Fruit fly (Drosophila melanogaster) whole organism, embryonic: ENCODE results near the gene Pat1.

Source experiments
- Ada2b ChIP-seq: fragments of 200-800 bp; sonication (Bioruptor generic); IDR thresholded peaks from 2 replicates; pipeline ENCODE4 v1.3.6; 2022; ENCODE audit warnings: missing biosample characterization, missing genetic modification characterization
- BtbVII ChIP-seq: fragments of 200-800 bp; sonication (Bioruptor generic); optimal IDR thresholded peaks from 3 replicates; lab custom pipeline; 2017; ENCODE audit warnings: missing biosample characterization, mild to moderate bottlenecking, missing genetic modification characterization
- CG10267 ChIP-seq: fragments of 200-800 bp; sonication (Bioruptor generic); optimal IDR thresholded peaks from 2 replicates; lab custom pipeline; 2018; ENCODE audit warnings: missing biosample characterization, mild to moderate bottlenecking, missing genetic modification characterization, moderate library complexity
- CG10274 ChIP-seq: fragments of 200-800 bp; sonication (Bioruptor generic); optimal IDR thresholded peaks from 3 replicates; lab custom pipeline; 2017; ENCODE audit warnings: missing biosample characterization, mild to moderate bottlenecking, missing genetic modification characterization
- CG10431 ChIP-seq: fragments of 200-800 bp; sonication (Bioruptor generic); optimal IDR thresholded peaks from 3 replicates; lab custom pipeline; 2018; ENCODE audit warnings: missing biosample characterization, mild to moderate bottlenecking, missing genetic modification characterization
- CG11085 ChIP-seq: fragments of 200-800 bp; sonication (Bioruptor generic); IDR thresholded peaks from 2 replicates; pipeline ENCODE4 v1.3.6; 2022; ENCODE audit warnings: missing biosample characterization, missing genetic modification characterization
- CG1233 ChIP-seq: fragments of 200-800 bp; sonication (Bioruptor generic); optimal IDR thresholded peaks from 4 replicates; lab custom pipeline; 2018; ENCODE audit warnings: missing biosample characterization, mild to moderate bottlenecking, missing genetic modification characterization
- CG13624 ChIP-seq: fragments of 200-800 bp; sonication (Bioruptor generic); optimal IDR thresholded peaks from 2 replicates; lab custom pipeline; 2016; ENCODE audit warnings: missing biosample characterization, missing genetic modification characterization
- CG14441 ChIP-seq: fragments of 200-800 bp; sonication (Bioruptor generic); IDR thresholded peaks from 2 replicates; pipeline ENCODE4 v1.3.6; 2022; ENCODE audit warnings: missing biosample characterization, missing genetic modification characterization
- CG1603 ChIP-seq: fragments of 200-800 bp; sonication (Bioruptor generic); optimal IDR thresholded peaks from 2 replicates; lab custom pipeline; 2019; ENCODE audit warnings: missing biosample characterization, mild to moderate bottlenecking, missing genetic modification characterization, moderate library complexity
- CG1647 ChIP-seq: fragments of 200-800 bp; sonication (Bioruptor generic); optimal IDR thresholded peaks from 3 replicates; lab custom pipeline; 2016; ENCODE audit warnings: missing biosample characterization, missing genetic modification characterization
- CG16815 ChIP-seq: fragments of 200-800 bp; sonication (Bioruptor generic); optimal IDR thresholded peaks from 3 replicates; lab custom pipeline; 2017; ENCODE audit warnings: missing biosample characterization, mild to moderate bottlenecking, missing genetic modification characterization
- CG18599 ChIP-seq: fragments of 200-800 bp; sonication (Bioruptor generic); optimal IDR thresholded peaks from 3 replicates; lab custom pipeline; 2017; ENCODE audit warnings: missing biosample characterization, missing genetic modification characterization, mild to moderate bottlenecking, moderate library complexity, missing genetic modification reagents
- CG34376 ChIP-seq: fragments of 200-800 bp; sonication (Bioruptor generic); optimal IDR thresholded peaks from 2 replicates; lab custom pipeline; 2018; ENCODE audit warnings: missing biosample characterization, mild to moderate bottlenecking, missing genetic modification characterization
- CG4328 ChIP-seq: fragments of 200-800 bp; sonication (Bioruptor generic); optimal IDR thresholded peaks from 3 replicates; lab custom pipeline; 2017; ENCODE audit warnings: missing biosample characterization, missing genetic modification reagents, missing genetic modification characterization
- CG5180 ChIP-seq: fragments of 200-800 bp; sonication (Bioruptor generic); optimal IDR thresholded peaks from 3 replicates; lab custom pipeline; 2017; ENCODE audit warnings: missing biosample characterization, missing genetic modification characterization, mild to moderate bottlenecking, moderate library complexity, missing genetic modification reagents
- CG6683 ChIP-seq: fragments of 200-800 bp; sonication (Bioruptor generic); optimal IDR thresholded peaks from 2 replicates; lab custom pipeline; 2017; ENCODE audit warnings: missing biosample characterization, mild to moderate bottlenecking, missing genetic modification characterization, missing genetic modification reagents
- CG6813 ChIP-seq: fragments of 200-800 bp; sonication (Bioruptor generic); optimal IDR thresholded peaks from 2 replicates; lab custom pipeline; 2017; ENCODE audit warnings: missing biosample characterization, missing genetic modification characterization, mild to moderate bottlenecking, moderate library complexity, missing genetic modification reagents
- CG8281 ChIP-seq: fragments of 200-800 bp; sonication (Bioruptor generic); optimal IDR thresholded peaks from 2 replicates; lab custom pipeline; 2018; ENCODE audit warnings: missing biosample characterization, mild to moderate bottlenecking, missing genetic modification characterization, moderate library complexity
- CoRest ChIP-seq: fragments of 200-800 bp; sonication (Bioruptor generic); optimal IDR thresholded peaks from 3 replicates; lab custom pipeline; 2018; ENCODE audit warnings: missing biosample characterization, mild to moderate bottlenecking, missing genetic modification characterization, moderate library complexity
- CrebB ChIP-seq: fragments of 200-800 bp; sonication (Bioruptor generic); optimal IDR thresholded peaks from 3 replicates; lab custom pipeline; 2018; ENCODE audit warnings: missing biosample characterization, mild to moderate bottlenecking, missing genetic modification characterization
- D ChIP-seq, 2 experiments: fragments of 200-800 bp in 1 of 2; fragments of >200 bp in 1 of 2; sonication (Bioruptor generic) in 1 of 2; optimal IDR thresholded peaks; 2 replicates in 1 of 2; 3 replicates in 1 of 2; lab custom pipeline; 2017; ENCODE audit warnings: mild to moderate bottlenecking in 1 of 2, missing biosample characterization in 1 of 2, missing genetic modification characterization in 1 of 2, missing genetic modification reagents in 1 of 2
- Dad ChIP-seq: fragments of 200-800 bp; sonication (Bioruptor generic); optimal IDR thresholded peaks from 3 replicates; lab custom pipeline; 2016; ENCODE audit warnings: missing biosample characterization, missing genetic modification characterization
- Dek ChIP-seq: fragments of 200-800 bp; sonication (Bioruptor generic); optimal IDR thresholded peaks from 3 replicates; lab custom pipeline; 2019; ENCODE audit warnings: missing biosample characterization, mild to moderate bottlenecking, missing genetic modification characterization, moderate library complexity
- Mrtf ChIP-seq: fragments of 200-800 bp; sonication (Bioruptor generic); IDR thresholded peaks from 3 replicates; pipeline ENCODE4 v1.3.6; 2022; ENCODE audit warnings: missing biosample characterization, missing genetic modification characterization
- Ravus ChIP-seq: fragments of 200-800 bp; sonication (Bioruptor generic); IDR thresholded peaks from 2 replicates; pipeline ENCODE4 v1.3.6; 2022; ENCODE audit warnings: missing biosample characterization, missing genetic modification characterization
- Rx ChIP-seq: fragments of 200-800 bp; sonication (Bioruptor generic); IDR thresholded peaks from 2 replicates; pipeline ENCODE4 v1.3.6; 2022; ENCODE audit warnings: missing biosample characterization, missing genetic modification characterization
- Ssrp ChIP-seq: fragments of 200-800 bp; sonication (Bioruptor generic); optimal IDR thresholded peaks from 2 replicates; lab custom pipeline; 2018; ENCODE audit warnings: missing biosample characterization, mild to moderate bottlenecking, missing genetic modification characterization, moderate library complexity
- abd-A ChIP-seq: fragments of 200-800 bp; sonication (Bioruptor generic); optimal IDR thresholded peaks from 3 replicates; lab custom pipeline; 2019; ENCODE audit warnings: missing biosample characterization, mild to moderate bottlenecking, missing genetic modification characterization, moderate library complexity
- ap ChIP-seq: fragments of 200-800 bp; sonication (Bioruptor generic); IDR thresholded peaks from 2 replicates; pipeline ENCODE4 v1.3.6; 2022; ENCODE audit warnings: missing biosample characterization, missing genetic modification characterization
- ash1 ChIP-seq: fragments of 200-800 bp; sonication (Bioruptor generic); optimal IDR thresholded peaks from 2 replicates; lab custom pipeline; 2018; ENCODE audit warnings: missing biosample characterization, mild to moderate bottlenecking, missing genetic modification characterization
- chinmo ChIP-seq: fragments of 200-800 bp; sonication (Bioruptor generic); IDR thresholded peaks from 4 replicates; pipeline ENCODE4 v1.3.6; 2022; ENCODE audit warnings: missing biosample characterization, missing genetic modification characterization; ENCODE audit not compliant: partially characterized antibody
- fd102C ChIP-seq: fragments of 200-800 bp; sonication (Bioruptor generic); optimal IDR thresholded peaks from 2 replicates; lab custom pipeline; 2018; ENCODE audit warnings: missing biosample characterization, mild to moderate bottlenecking, missing genetic modification characterization, moderate library complexity
- fu2 ChIP-seq: fragments of 200-800 bp; sonication (Bioruptor generic); optimal IDR thresholded peaks from 2 replicates; lab custom pipeline; 2016; ENCODE audit warnings: missing biosample characterization, missing genetic modification characterization
- gcm2 ChIP-seq: fragments of 200-800 bp; sonication (Bioruptor generic); optimal IDR thresholded peaks from 2 replicates; lab custom pipeline; 2016; ENCODE audit warnings: missing biosample characterization, missing genetic modification characterization
- gsb ChIP-seq: fragments of 200-800 bp; sonication (Bioruptor generic); IDR thresholded peaks from 2 replicates; pipeline ENCODE4 v1.3.6; 2022; ENCODE audit warnings: missing biosample characterization, missing genetic modification characterization
- h ChIP-seq: fragments of >200 bp; optimal IDR thresholded peaks from 2 replicates; lab custom pipeline; 2017
- lola ChIP-seq, 3 experiments: fragments of >200 bp in 2 of 3; fragments of 200-800 bp in 1 of 3; sonication (Bioruptor generic) in 1 of 3; optimal IDR thresholded peaks; 2 replicates each; lab custom pipeline; 2017 to 2019; ENCODE audit warnings: missing biosample characterization in 3 of 3, missing genetic modification characterization in 3 of 3, mild to moderate bottlenecking in 1 of 3, moderate library complexity in 1 of 3
- nau ChIP-seq: fragments of 200-800 bp; sonication (Bioruptor generic); optimal IDR thresholded peaks from 3 replicates; lab custom pipeline; 2017; ENCODE audit warnings: missing biosample characterization, mild to moderate bottlenecking, missing genetic modification characterization, missing genetic modification reagents
- pb ChIP-seq: fragments of 200-800 bp; sonication (Bioruptor generic); optimal IDR thresholded peaks from 3 replicates; lab custom pipeline; 2016; ENCODE audit warnings: missing biosample characterization, missing genetic modification characterization
- pita ChIP-seq: fragments of 200-800 bp; sonication (Bioruptor generic); optimal IDR thresholded peaks from 2 replicates; lab custom pipeline; 2017; ENCODE audit warnings: missing biosample characterization, mild to moderate bottlenecking, missing genetic modification characterization
- psq ChIP-seq: fragments of 200-800 bp; sonication (Bioruptor generic); optimal IDR thresholded peaks from 2 replicates; lab custom pipeline; 2017; ENCODE audit warnings: missing biosample characterization, missing genetic modification characterization
- salm ChIP-seq: fragments of 200-800 bp; sonication (Bioruptor generic); optimal IDR thresholded peaks from 2 replicates; lab custom pipeline; 2018; ENCODE audit warnings: missing biosample characterization, mild to moderate bottlenecking, missing genetic modification characterization
- schlank ChIP-seq: fragments of 200-800 bp; sonication (Bioruptor generic); optimal IDR thresholded peaks from 2 replicates; lab custom pipeline; 2018; ENCODE audit warnings: missing biosample characterization, mild to moderate bottlenecking, missing genetic modification characterization
- shn ChIP-seq: fragments of 200-800 bp; sonication (Bioruptor generic); optimal IDR thresholded peaks from 3 replicates; lab custom pipeline; 2016; ENCODE audit warnings: missing biosample characterization, missing genetic modification characterization
- sim ChIP-seq: fragments of 200-800 bp; sonication (Bioruptor generic); IDR thresholded peaks from 2 replicates; pipeline ENCODE4 v1.3.6; 2022; ENCODE audit warnings: missing biosample characterization, missing genetic modification characterization
- sug ChIP-seq: fragments of 200-800 bp; optimal IDR thresholded peaks from 2 replicates; lab custom pipeline; 2019; ENCODE audit warnings: missing biosample characterization, mild to moderate bottlenecking, missing genetic modification characterization, moderate library complexity
- tgo ChIP-seq: fragments of 200-800 bp; sonication (Bioruptor generic); IDR thresholded peaks from 3 replicates; pipeline ENCODE4 v1.3.6; 2022; ENCODE audit warnings: missing biosample characterization, missing genetic modification characterization
- vnd ChIP-seq: fragments of 200-800 bp; sonication (Bioruptor generic); IDR thresholded peaks from 3 replicates; pipeline ENCODE4 v1.3.6; 2022; ENCODE audit warnings: missing biosample characterization, missing genetic modification characterization; ENCODE audit not compliant: partially characterized antibody
- wek ChIP-seq: fragments of 200-800 bp; sonication (Bioruptor generic); optimal IDR thresholded peaks from 3 replicates; lab custom pipeline; 2018; ENCODE audit warnings: missing biosample characterization, mild to moderate bottlenecking, missing genetic modification characterization, moderate library complexity
- wor ChIP-seq: fragments of 200-800 bp; sonication (Bioruptor generic); IDR thresholded peaks from 2 replicates; pipeline ENCODE4 v1.3.6; 2022; ENCODE audit warnings: missing biosample characterization, missing genetic modification characterization

The Pat1 gene

DNA sequence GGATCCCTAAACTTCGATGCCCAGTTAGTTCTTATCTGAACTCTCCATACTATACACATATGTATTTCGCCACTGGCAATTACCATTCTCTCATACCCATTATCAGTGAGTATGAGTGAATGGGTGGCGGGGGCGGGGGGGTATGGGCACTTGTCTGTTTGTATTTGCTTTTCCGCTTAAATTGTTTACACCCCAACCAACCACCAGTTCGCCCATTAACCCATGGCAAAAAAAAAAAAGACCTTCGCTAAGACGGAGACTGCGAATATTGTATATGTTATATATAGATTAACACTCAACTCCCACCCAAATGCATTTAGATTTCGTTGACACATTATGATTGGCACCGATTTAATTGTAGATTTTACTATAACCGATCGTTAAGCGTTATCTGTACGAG lies 1.5 kb downstream of the Pat1 start (continued):
- TF ChIP-seq CG10274 (GFP tag; lab: Kevin White, UChicago) (no peak), abd-A (tag; lab: Kevin White, UChicago) (no peak), gcm2 (no peak), CG34376 (peak; percentile 2), pb (GFP tag; lab: Kevin White, UChicago) (no peak), CG18599 (GFP tag; lab: Kevin White, UChicago) (peak; percentile 67), chinmo (GFP tag; lab: Robert Waterston, UW) (no peak), CrebB (peak; percentile 45), fd102C (GFP tag; lab: Kevin White, UChicago) (no peak), CG6813 (peak; percentile 79), Ssrp (tag; lab: Kevin White, UChicago) (no peak), CG13624 (no peak), CG14441 (GFP tag; lab: Robert Waterston, UW) (no peak), CG6683 (GFP tag; lab: Kevin White, UChicago) (peak; percentile 1), Dad (no peak), pita (GFP tag; lab: Kevin White, UChicago) (no peak), Ada2b (GFP tag; lab: Robert Waterston, UW) (0 out of 2 replicates have a peak, but pooled peaks have one; percentile 7), Mrtf (GFP tag; lab: Robert Waterston, UW) (no peak), nau (GFP tag; lab: Kevin White, UChicago) (peak; percentile 40), h (lab: Kevin White, UChicago) (no peak), CG1603 (tag; lab: Kevin White, UChicago) (no peak), lola (GFP tag; optimal IDR thresholded peaks at IDR 0.05; lab: Kevin White, UChicago) (no peak), ap (no peak), CoRest (tag; lab: Kevin White, UChicago) (no peak), schlank (peak; percentile 69), CG1233 (no peak), psq (GFP tag; lab: Kevin White, UChicago) (no peak), Rx (GFP tag; lab: Robert Waterston, UW) (no peak), CG10267 (tag; lab: Kevin White, UChicago) (no peak), CG1647 (GFP tag; lab: Kevin White, UChicago) (no peak), wor (no peak), CG8281 (tag; lab: Kevin White, UChicago) (no peak), CG16815 (GFP tag; lab: Kevin White, UChicago) (no peak), sug (tag; lab: Kevin White, UChicago) (peak; percentile 45), Ravus (GFP tag; lab: Robert Waterston, UW) (no peak), CG5180 (GFP tag; lab: Kevin White, UChicago) (no peak), tgo (GFP tag; lab: Robert Waterston, UW) (no peak), fu2 (no peak), gsb (GFP tag; lab: Robert Waterston, UW) (no peak), ash1 (GFP tag; lab: Kevin White, UChicago) (peak; percentile 35), sim (GFP tag; lab: Robert Waterston, UW) (no peak), BtbVII (GFP tag; lab: Kevin White, UChicago) (peak; percentile 39), Dek (tag; lab: Kevin White, UChicago) (peak; percentile 37), CG4328 (GFP tag; lab: Kevin White, UChicago) (peak; percentile 12), salm (tag; lab: Kevin White, UChicago) (no peak), wek (GFP tag; lab: Kevin White, UChicago) (peak; percentile 35), CG10431 (GFP tag; lab: Kevin White, UChicago) (no peak), vnd (GFP tag; lab: Robert Waterston, UW) (no peak), shn (no peak), CG11085 (no peak), D (optimal IDR thresholded peaks at IDR 0.05; lab: Kevin White, UChicago) (no peak), D (GFP tag; optimal IDR thresholded peaks at IDR 0.05; lab: Kevin White, UChicago) (no peak)
